Fruit fly (Drosophila melanogaster): Measurements from ENCODE around the gene CG18231.

Gene CG18231

dm6 chr3L:18607162-18607561 lies at the start of gene CG18231:
TSS of gene CG18231 (plus strand) at chr3L:18607462.
- TF ChIP-seq CG7963 (GFP tag; IDR thresholded peaks at IDR 0.05; ENCODE audit: partially characterized antibody) = no peak
- no peak for TF ChIP-seq Max (GFP tag; optimal IDR thresholded peaks at IDR 0.05)
- TF ChIP-seq CG30431 (GFP tag; optimal IDR thresholded peaks at IDR 0.05) = no peak
- TF ChIP-seq CG12299 (tag; optimal IDR thresholded peaks at IDR 0.05) = no peak
- no peak for TF ChIP-seq trh (GFP tag; optimal IDR thresholded peaks at IDR 0.05)
- TF ChIP-seq CG9437 (GFP tag; optimal IDR thresholded peaks at IDR 0.05) = no peak
- TF ChIP-seq cato (GFP tag; optimal IDR thresholded peaks at IDR 0.05; ENCODE audit: borderline replicate concordance) = no peak
- TF ChIP-seq dm (GFP tag; optimal IDR thresholded peaks at IDR 0.05) = no peak
- no peak for TF ChIP-seq cg (GFP tag; optimal IDR thresholded peaks at IDR 0.05)
- TF ChIP-seq caup (GFP tag; optimal IDR thresholded peaks at IDR 0.05; ENCODE audit: severe bottlenecking) = no peak
- no peak for TF ChIP-seq MBD-R2 (GFP tag; IDR thresholded peaks at IDR 0.05)
- no peak for TF ChIP-seq Hr3 (GFP tag; optimal IDR thresholded peaks at IDR 0.05)
- no peak for TF ChIP-seq bab2 (GFP tag; optimal IDR thresholded peaks at IDR 0.05)
- no peak for TF ChIP-seq Usf (GFP tag; optimal IDR thresholded peaks at IDR 0.05)
- no peak for TF ChIP-seq CG16815 (GFP tag; optimal IDR thresholded peaks at IDR 0.05)
- TF ChIP-seq CG12769 (tag; optimal IDR thresholded peaks at IDR 0.05) = no peak
- no peak for TF ChIP-seq Oli (tag; optimal IDR thresholded peaks at IDR 0.05)

- no peak for TF ChIP-seq Dref (GFP tag; IDR thresholded peaks at IDR 0.05)
- no peak for TF ChIP-seq CG17829 (tag; optimal IDR thresholded peaks at IDR 0.05)
- no peak for TF ChIP-seq CG5180 (GFP tag; optimal IDR thresholded peaks at IDR 0.05)
- TF ChIP-seq row (GFP tag; IDR thresholded peaks at IDR 0.05) = no peak
- no peak for TF ChIP-seq disco-r (GFP tag; optimal IDR thresholded peaks at IDR 0.05)
- no peak for TF ChIP-seq TFAM (GFP tag; optimal IDR thresholded peaks at IDR 0.05)
- TF ChIP-seq Hr78 (GFP tag; optimal IDR thresholded peaks at IDR 0.05) = no peak
- TF ChIP-seq CG18476 (GFP tag; optimal IDR thresholded peaks at IDR 0.05) = no peak
- no peak for TF ChIP-seq CG32772 (GFP tag; IDR thresholded peaks at IDR 0.05)
- TF ChIP-seq CG15479 (GFP tag; optimal IDR thresholded peaks at IDR 0.05) = peak; percentile 32
- TF ChIP-seq CG1832 (GFP tag; optimal IDR thresholded peaks at IDR 0.05) = no peak
- TF ChIP-seq Mrtf (GFP tag; IDR thresholded peaks at IDR 0.05) = no peak
- no peak for TF ChIP-seq Deaf1 (tag; optimal IDR thresholded peaks at IDR 0.05)
- TF ChIP-seq wor (GFP tag; IDR thresholded peaks at IDR 0.05) = no peak
- TF ChIP-seq Trl (optimal IDR thresholded peaks at IDR 0.05) = peak in 1 of 2 experiments; percentile 13
- TF ChIP-seq Trl (GFP tag; optimal IDR thresholded peaks at IDR 0.05) = no peak
Observed at dm6 chr3L:18559958-18560357, 47.3 kb upstream of the CG18231 start, which contains the start of gene AstC-R1. TSS of gene AstC-R1 (plus strand) at chr3L:18560258.

- TF ChIP-seq zen (tag; optimal IDR thresholded peaks at IDR 0.05) (peak; percentile 50), cad (GFP tag; optimal IDR thresholded peaks at IDR 0.05) (peak; percentile 53), Abd-B (GFP tag; optimal IDR thresholded peaks at IDR 0.05) (no peak)
Observed at dm6 chr3L:18588387-18588786, 18.9 kb upstream of the CG18231 start, which contains the start of gene CG7271. TSS of gene CG7271 (plus strand) at chr3L:18588759.

dm6 chr3L:18593671-18594070 lies 13.6 kb upstream of the CG18231 start, which contains the start of gene term:
TSS of gene term (minus strand) at chr3L:18593771.
- TF ChIP-seq luna (GFP tag; optimal IDR thresholded peaks at IDR 0.05) (no peak), NFAT (GFP tag; IDR thresholded peaks at IDR 0.05) (no peak), zen2 (GFP tag; IDR thresholded peaks at IDR 0.05; ENCODE audit: partially characterized antibody) (no peak), lilli (GFP tag; optimal IDR thresholded peaks at IDR 0.05) (no peak), so (GFP tag; IDR thresholded peaks at IDR 0.05) (no peak), chif (GFP tag; optimal IDR thresholded peaks at IDR 0.05) (no peak), CG12299 (tag; optimal IDR thresholded peaks at IDR 0.05) (no peak), Nf-YB (GFP tag; optimal IDR thresholded peaks at IDR 0.05) (no peak), C15 (GFP tag; IDR thresholded peaks at IDR 0.05) (no peak), z (GFP tag; IDR thresholded peaks at IDR 0.05) (no peak), cad (GFP tag; optimal IDR thresholded peaks at IDR 0.05) (peak; percentile 15), Ravus (GFP tag; IDR thresholded peaks at IDR 0.05) (no peak), hkb (optimal IDR thresholded peaks at IDR 0.05) (no peak), hkb (GFP tag; IDR thresholded peaks at IDR 0.05) (no peak), CoRest (tag; optimal IDR thresholded peaks at IDR 0.05) (no peak), psq (GFP tag; optimal IDR thresholded peaks at IDR 0.05) (no peak)
